4 fruit fly cellular contexts compared by ENCODE assay signal in the genomic region with DNA sequence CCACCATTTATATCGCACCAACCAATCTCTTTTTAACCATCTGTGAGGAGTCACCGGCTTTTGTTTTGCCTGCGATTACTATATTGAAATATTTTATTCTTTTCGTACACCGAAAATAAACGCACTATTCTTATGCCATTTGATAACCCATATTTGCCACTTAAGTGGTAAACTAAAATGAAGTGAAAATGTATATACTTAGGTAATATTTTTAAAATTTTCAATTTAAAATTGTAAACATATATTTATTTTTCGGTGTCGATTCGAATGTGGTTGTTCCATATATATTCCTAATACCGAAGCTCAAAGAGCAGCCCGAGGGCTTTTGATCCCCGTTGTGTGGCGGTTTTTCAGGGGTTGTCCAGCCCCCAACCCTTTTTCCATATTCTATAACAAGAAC.
TF ChIP-seq lines count a peak whose summit lies in the region.

No protein-coding gene starts in this region.

- no peak for TF ChIP-seq CTCF in whole organism, embryonic (GFP tag; optimal IDR thresholded peaks at IDR 0.05; lab: Kevin White, UChicago)

TF ChIP-seq in whole organism, embryonic, 481 proteins besides CTCF, POLR2A, EP300 and RAD21 (continues in another document):
- TF ChIP-seq Nf-YA (GFP tag; IDR thresholded peaks at IDR 0.05; lab: Robert Waterston, UW) (no peak), otp (GFP tag; IDR thresholded peaks at IDR 0.05; lab: Robert Waterston, UW) (no peak), CG33213 (GFP tag; optimal IDR thresholded peaks at IDR 0.05; lab: Kevin White, UChicago) (no peak), Bgb (GFP tag; IDR thresholded peaks at IDR 0.05; lab: Robert Waterston, UW; ENCODE audit: partially characterized antibody) (no peak), CG18619 (GFP tag; optimal IDR thresholded peaks at IDR 0.05; lab: Kevin White, UChicago) (no peak), lov (optimal IDR thresholded peaks at IDR 0.05; lab: Kevin White, UChicago) (no peak), lov (GFP tag; IDR thresholded peaks at IDR 0.05; lab: Robert Waterston, UW) (no peak), maf-S (GFP tag; optimal IDR thresholded peaks at IDR 0.05; lab: Kevin White, UChicago) (no peak), Xbp1 (GFP tag; optimal IDR thresholded peaks at IDR 0.05; lab: Kevin White, UChicago) (no peak), gcm (GFP tag; optimal IDR thresholded peaks at IDR 0.05; lab: Kevin White, UChicago) (no peak), gem (tag; optimal IDR thresholded peaks at IDR 0.05; lab: Kevin White, UChicago) (no peak), HmgD (GFP tag; optimal IDR thresholded peaks at IDR 0.05; lab: Kevin White, UChicago) (no peak), nerfin-2 (GFP tag; IDR thresholded peaks at IDR 0.05; lab: Robert Waterston, UW; ENCODE audit: partially characterized antibody) (no peak), wek (GFP tag; optimal IDR thresholded peaks at IDR 0.05; lab: Kevin White, UChicago) (no peak), MBD-R2 (GFP tag; IDR thresholded peaks at IDR 0.05; lab: Robert Waterston, UW) (no peak), CG7963 (GFP tag; IDR thresholded peaks at IDR 0.05; lab: Robert Waterston, UW; ENCODE audit: partially characterized antibody) (no peak), dpn (GFP tag; optimal IDR thresholded peaks at IDR 0.05; lab: Kevin White, UChicago) (no peak), Spps (tag; optimal IDR thresholded peaks at IDR 0.05; lab: Kevin White, UChicago) (peak; percentile 4), cas (GFP tag; IDR thresholded peaks at IDR 0.05; lab: Robert Waterston, UW) (no peak), Dp (GFP tag; optimal IDR thresholded peaks at IDR 0.05; lab: Kevin White, UChicago) (no peak), CG13123 (GFP tag; optimal IDR thresholded peaks at IDR 0.05; lab: Kevin White, UChicago) (no peak), Max (GFP tag; optimal IDR thresholded peaks at IDR 0.05; lab: Kevin White, UChicago) (no peak)

TF ChIP-seq in whole organism, prepupa, 60 proteins besides CTCF, POLR2A, EP300 and RAD21 (continues in another document):
- TF ChIP-seq CG8319 (GFP tag; optimal IDR thresholded peaks at IDR 0.05; lab: Kevin White, UChicago) = no peak
- no peak for TF ChIP-seq Sox15 (GFP tag; optimal IDR thresholded peaks at IDR 0.05; lab: Kevin White, UChicago)
- TF ChIP-seq net (GFP tag; optimal IDR thresholded peaks at IDR 0.05; lab: Kevin White, UChicago) = no peak
- TF ChIP-seq CG8632 (GFP tag; optimal IDR thresholded peaks at IDR 0.05; lab: Kevin White, UChicago) = no peak
- TF ChIP-seq acj6 (GFP tag; optimal IDR thresholded peaks at IDR 0.05; lab: Kevin White, UChicago) = no peak
- no peak for TF ChIP-seq CG6808 (GFP tag; optimal IDR thresholded peaks at IDR 0.05; lab: Kevin White, UChicago)
- TF ChIP-seq Hr39 (GFP tag; optimal IDR thresholded peaks at IDR 0.05; lab: Kevin White, UChicago) = no peak
- TF ChIP-seq Hr4 (GFP tag; optimal IDR thresholded peaks at IDR 0.05; lab: Kevin White, UChicago) = no peak
- no peak for TF ChIP-seq salr (GFP tag; optimal IDR thresholded peaks at IDR 0.05; lab: Kevin White, UChicago)
- TF ChIP-seq CG6792 (GFP tag; optimal IDR thresholded peaks at IDR 0.05; lab: Kevin White, UChicago) = no peak
- TF ChIP-seq Lpt (GFP tag; optimal IDR thresholded peaks at IDR 0.05; lab: Kevin White, UChicago) = no peak
- TF ChIP-seq esn (GFP tag; optimal IDR thresholded peaks at IDR 0.05; lab: Kevin White, UChicago) = no peak
- TF ChIP-seq Ets96B (tag; optimal IDR thresholded peaks at IDR 0.05; lab: Kevin White, UChicago) = peak; percentile 6
- no peak for TF ChIP-seq CG11902 (GFP tag; optimal IDR thresholded peaks at IDR 0.05; lab: Kevin White, UChicago)
- peak; percentile 16 for TF ChIP-seq CG3919 (GFP tag; optimal IDR thresholded peaks at IDR 0.05; lab: Kevin White, UChicago)
- no peak for TF ChIP-seq eg (GFP tag; IDR thresholded peaks at IDR 0.05; lab: Robert Waterston, UW)
- TF ChIP-seq CG32006 (GFP tag; optimal IDR thresholded peaks at IDR 0.05; lab: Kevin White, UChicago) = no peak
- no peak for TF ChIP-seq CG10631 (GFP tag; optimal IDR thresholded peaks at IDR 0.05; lab: Kevin White, UChicago)
- no peak for TF ChIP-seq OdsH (GFP tag; optimal IDR thresholded peaks at IDR 0.05; lab: Kevin White, UChicago)
- TF ChIP-seq Eip75B (GFP tag; optimal IDR thresholded peaks at IDR 0.05; lab: Kevin White, UChicago) = no peak
- peak; percentile 13 for TF ChIP-seq achi (GFP tag; optimal IDR thresholded peaks at IDR 0.05; lab: Kevin White, UChicago)
- TF ChIP-seq ss (GFP tag; optimal IDR thresholded peaks at IDR 0.05; lab: Kevin White, UChicago) = no peak
- TF ChIP-seq cyc (GFP tag; optimal IDR thresholded peaks at IDR 0.05; lab: Kevin White, UChicago) = peak; percentile 33
- no peak for TF ChIP-seq CG31627 (GFP tag; optimal IDR thresholded peaks at IDR 0.05; lab: Kevin White, UChicago)

TF ChIP-seq in whole organism, pupa, 21 proteins besides CTCF, POLR2A, EP300 and RAD21:
- TF ChIP-seq Ets98B (GFP tag; IDR thresholded peaks at IDR 0.05; lab: Robert Waterston, UW) (no peak), rn (GFP tag; IDR thresholded peaks at IDR 0.05; lab: Robert Waterston, UW) (no peak), CG4496 (GFP tag; IDR thresholded peaks at IDR 0.05; lab: Robert Waterston, UW) (no peak), CG15710 (tag; optimal IDR thresholded peaks at IDR 0.05; lab: Kevin White, UChicago) (no peak), EcR (GFP tag; optimal IDR thresholded peaks at IDR 0.05; lab: Kevin White, UChicago) (no peak), CG17806 (tag; optimal IDR thresholded peaks at IDR 0.05; lab: Kevin White, UChicago) (peak; percentile 32), fd96Ca (GFP tag; IDR thresholded peaks at IDR 0.05; lab: Robert Waterston, UW) (no peak), Snoo (tag; optimal IDR thresholded peaks at IDR 0.05; lab: Kevin White, UChicago) (no peak), CG34367 (tag; optimal IDR thresholded peaks at IDR 0.05; lab: Kevin White, UChicago) (no peak), CG8159 (tag; optimal IDR thresholded peaks at IDR 0.05; lab: Kevin White, UChicago) (peak; percentile 20), CG9948 (tag; optimal IDR thresholded peaks at IDR 0.05; lab: Kevin White, UChicago) (no peak), CG10348 (GFP tag; IDR thresholded peaks at IDR 0.05; lab: Robert Waterston, UW) (no peak), gl (tag; optimal IDR thresholded peaks at IDR 0.05; lab: Kevin White, UChicago) (no peak), D1 (tag; optimal IDR thresholded peaks at IDR 0.05; lab: Kevin White, UChicago) (no peak)

TF ChIP-seq in whole organism, wandering third instar larva, 38 proteins besides CTCF, POLR2A, EP300 and RAD21:
- peak; percentile 15 for TF ChIP-seq fru (GFP tag; optimal IDR thresholded peaks at IDR 0.05; lab: Kevin White, UChicago)
- no peak for TF ChIP-seq Rel (GFP tag; optimal IDR thresholded peaks at IDR 0.05; lab: Kevin White, UChicago)
- TF ChIP-seq Rel (tag; optimal IDR thresholded peaks at IDR 0.05; lab: Kevin White, UChicago) = no peak
- TF ChIP-seq h (GFP tag; optimal IDR thresholded peaks at IDR 0.05; lab: Kevin White, UChicago) = peak; percentile 47
